Worm (Caenorhabditis elegans): ENCODE data around the gene srbc-82.

- TF ChIP-seq ref-1 (GFP tag; conservative IDR thresholded peaks at IDR 0.05) (no peak), med-1 (GFP tag; optimal IDR thresholded peaks at IDR 0.05; ENCODE audit: insufficient read depth) (no peak), flt-1 (GFP tag; IDR thresholded peaks at IDR 0.05) (no peak), klf-2 (GFP tag; conservative IDR thresholded peaks at IDR 0.05) (no peak), ztf-23 (GFP tag; IDR thresholded peaks at IDR 0.05) (no peak), cog-1 (tag; optimal IDR thresholded peaks at IDR 0.05) (no peak), tab-1 (GFP tag; IDR thresholded peaks at IDR 0.05) (no peak), ztf-29 (GFP tag; IDR thresholded peaks at IDR 0.05) (no peak)
Measured at ce11 chrV:16258142-16258541, 42.2 kb upstream of the srbc-82 start, which contains the start of gene nhr-218.
